Worm (Caenorhabditis elegans) whole organism, L4 larva: Measurements from ENCODE around the gene F09E10.6.

Experiments
- D1046.2 ChIP-seq: fragments of 200-800 bp; sonication (Bioruptor generic); IDR thresholded peaks from 2 replicates; pipeline ENCODE4 v1.3.6; 2022; ENCODE audit warnings: missing genetic modification characterization, missing compliant biosample characterization
- F10B5.3 ChIP-seq: sonication (generic microtip); optimal IDR thresholded peaks from 2 replicates; lab custom pipeline; 2016; ENCODE audit warnings: mild to moderate bottlenecking, missing genetic modification characterization, missing compliant biosample characterization
- F26F4.8 ChIP-seq: fragments of 200-800 bp; sonication (Bioruptor generic); conservative IDR thresholded peaks from 2 replicates; pipeline ENCODE4 v1.3.6; 2022; ENCODE audit warnings: missing genetic modification characterization, missing compliant biosample characterization
- F44E2.7 ChIP-seq: fragments of 200-800 bp; sonication (Bioruptor generic); IDR thresholded peaks from 2 replicates; pipeline ENCODE4 v2.1.2; 2022; ENCODE audit warnings: missing genetic modification characterization, missing compliant biosample characterization
- F49E8.2 ChIP-seq: sonication (generic microtip); optimal IDR thresholded peaks from 2 replicates; lab custom pipeline; 2016; ENCODE audit warnings: missing compliant biosample characterization, mild to moderate bottlenecking, missing genetic modification characterization, borderline replicate concordance
- Y75B8A.6 ChIP-seq: fragments of 200-800 bp; sonication (Bioruptor generic); IDR thresholded peaks from 2 replicates; pipeline ENCODE4 v1.3.6; 2022; ENCODE audit warnings: missing genetic modification reagents, missing genetic modification characterization, missing compliant biosample characterization
- ZK337.2 ChIP-seq: fragments of 200-800 bp; sonication (Bioruptor generic); IDR thresholded peaks from 2 replicates; pipeline ENCODE4 v1.3.6; 2022; ENCODE audit warnings: missing genetic modification reagents, missing genetic modification characterization, missing compliant biosample characterization
- arid-1 ChIP-seq: fragments of 200-800 bp; sonication (Bioruptor generic); conservative IDR thresholded peaks from 2 replicates; pipeline ENCODE4 v1.3.6; 2022; ENCODE audit warnings: missing genetic modification reagents, missing genetic modification characterization, missing compliant biosample characterization
- ceh-20 ChIP-seq: fragments of 200-800 bp; sonication (Bioruptor generic); IDR thresholded peaks from 2 replicates; pipeline ENCODE4 v1.3.6; 2022; ENCODE audit warnings: missing genetic modification reagents, missing genetic modification characterization, missing compliant biosample characterization
- ceh-28 ChIP-seq: fragments of 150-350 bp; optimal IDR thresholded peaks from 2 replicates; lab custom pipeline; 2014; ENCODE audit warnings: missing biosample characterization, missing genetic modification reagents, missing genetic modification characterization
- ceh-44 ChIP-seq: fragments of 200-800 bp; sonication (Bioruptor generic); IDR thresholded peaks from 2 replicates; pipeline ENCODE4 v1.3.6; 2022; ENCODE audit warnings: missing genetic modification reagents, missing genetic modification characterization, missing compliant biosample characterization
- ceh-62 ChIP-seq: sonication (generic microtip); optimal IDR thresholded peaks from 2 replicates; lab custom pipeline; 2017; ENCODE audit warnings: missing biosample characterization, missing genetic modification characterization
- ces-1 ChIP-seq: fragments of 150-350 bp; sonication (generic microtip); optimal IDR thresholded peaks from 4 replicates; lab custom pipeline; 2014; ENCODE audit warnings: missing biosample characterization, missing genetic modification reagents, missing genetic modification characterization
- cey-2 ChIP-seq: sonication (generic microtip); optimal IDR thresholded peaks from 3 replicates; lab custom pipeline; 2017; ENCODE audit warnings: missing genetic modification characterization, mild to moderate bottlenecking, missing compliant biosample characterization, antibody characterized with exemption, borderline replicate concordance; ENCODE audit not compliant: insufficient read depth
- ctbp-1 ChIP-seq: fragments of 200-800 bp; sonication (Bioruptor generic); IDR thresholded peaks from 2 replicates; pipeline ENCODE4 v1.3.6; 2022; ENCODE audit warnings: missing genetic modification reagents, missing genetic modification characterization, missing compliant biosample characterization
- daf-16 ChIP-seq, 3 experiments: sonication (generic microtip); optimal IDR thresholded peaks; 2 replicates each; lab custom pipeline; 2016 to 2017; ENCODE audit warnings: missing genetic modification characterization in 3 of 3, missing genetic modification reagents in 3 of 3, mild to moderate bottlenecking in 2 of 3, missing compliant biosample characterization in 2 of 3, missing biosample characterization in 1 of 3, moderate library complexity in 1 of 3
- daf-19 ChIP-seq: fragments of 200-800 bp; sonication (Bioruptor generic); conservative IDR thresholded peaks from 2 replicates; pipeline ENCODE4 v1.3.6; 2022; ENCODE audit warnings: missing genetic modification characterization, missing compliant biosample characterization
- duxl-1 ChIP-seq: sonication (generic microtip); optimal IDR thresholded peaks from 2 replicates; lab custom pipeline; 2016; ENCODE audit warnings: mild to moderate bottlenecking, missing genetic modification characterization, moderate library complexity, missing compliant biosample characterization; ENCODE audit not compliant: poor library complexity
- dve-1 ChIP-seq: sonication (generic microtip); optimal IDR thresholded peaks from 2 replicates; lab custom pipeline; 2017; ENCODE audit warnings: antibody characterized with exemption, mild to moderate bottlenecking, missing genetic modification characterization, missing compliant biosample characterization; ENCODE audit not compliant: insufficient read depth
- egl-43 ChIP-seq: fragments of 200-800 bp; sonication (Bioruptor generic); IDR thresholded peaks from 2 replicates; pipeline ENCODE4 v1.3.6; 2022; ENCODE audit warnings: missing genetic modification reagents, missing genetic modification characterization, missing compliant biosample characterization
- fos-1 ChIP-seq: fragments of 150-350 bp; optimal IDR thresholded peaks from 2 replicates; lab custom pipeline; 2014; ENCODE audit warnings: missing biosample characterization, missing genetic modification characterization
- hif-1 ChIP-seq, 2 experiments: sonication (generic microtip); optimal IDR thresholded peaks; 2 replicates each; lab custom pipeline; 2016 to 2017; ENCODE audit warnings: missing compliant biosample characterization in 2 of 2, missing genetic modification characterization in 2 of 2, missing genetic modification reagents in 2 of 2, missing genotype in 2 of 2, mild to moderate bottlenecking in 1 of 2
- hlh-11 ChIP-seq: fragments of 200-800 bp; sonication (Bioruptor generic); optimal IDR thresholded peaks from 2 replicates; lab custom pipeline; 2018; ENCODE audit warnings: mild to moderate bottlenecking, missing genetic modification characterization, missing compliant biosample characterization
- lin-1 ChIP-seq: fragments of 200-800 bp; sonication (Bioruptor generic); IDR thresholded peaks from 2 replicates; pipeline ENCODE4 v1.3.6; 2022; ENCODE audit warnings: missing genetic modification reagents, missing genetic modification characterization, missing compliant biosample characterization
- lin-15B ChIP-seq: fragments of 150-350 bp; sonication (generic microtip); optimal IDR thresholded peaks from 3 replicates; lab custom pipeline; 2014; ENCODE audit warnings: missing biosample characterization, missing genetic modification characterization
- lin-29 ChIP-seq: fragments of 200-800 bp; sonication (Bioruptor generic); IDR thresholded peaks from 2 replicates; pipeline ENCODE4 v1.3.6; 2022; ENCODE audit warnings: missing genetic modification reagents, missing genetic modification characterization, missing compliant biosample characterization
- madf-5 ChIP-seq, 2 experiments: fragments of 200-800 bp; sonication (Bioruptor generic); IDR thresholded peaks; 2 replicates each; pipeline ENCODE4 v1.3.6; 2022; ENCODE audit warnings: missing compliant biosample characterization in 2 of 2, missing genetic modification characterization in 2 of 2
- mdt-29 ChIP-seq: fragments of 200-800 bp; sonication (Bioruptor generic); IDR thresholded peaks from 2 replicates; pipeline ENCODE4 v1.3.6; 2022; ENCODE audit warnings: missing genetic modification reagents, missing genetic modification characterization, missing compliant biosample characterization
- mep-1 ChIP-seq: fragments of 150-350 bp; sonication (generic microtip); optimal IDR thresholded peaks from 3 replicates; lab custom pipeline; 2014; ENCODE audit warnings: missing biosample characterization, missing genetic modification characterization
- nhr-10 ChIP-seq: fragments of 150-350 bp; optimal IDR thresholded peaks from 2 replicates; lab custom pipeline; 2014; ENCODE audit warnings: missing biosample characterization, missing genetic modification characterization
- nhr-102 ChIP-seq: sonication (generic microtip); optimal IDR thresholded peaks from 2 replicates; lab custom pipeline; 2016; ENCODE audit warnings: mild to moderate bottlenecking, missing genetic modification characterization, moderate library complexity, missing compliant biosample characterization
- nhr-111 ChIP-seq: fragments of 200-800 bp; sonication (Bioruptor generic); optimal IDR thresholded peaks from 2 replicates; lab custom pipeline; 2018; ENCODE audit warnings: mild to moderate bottlenecking, missing genetic modification characterization, missing compliant biosample characterization
- nhr-48 ChIP-seq: sonication (generic microtip); optimal IDR thresholded peaks from 2 replicates; lab custom pipeline; 2016; ENCODE audit warnings: mild to moderate bottlenecking, missing genetic modification characterization, missing compliant biosample characterization
- nhr-6 ChIP-seq: fragments of 150-350 bp; optimal IDR thresholded peaks from 2 replicates; lab custom pipeline; 2014; ENCODE audit warnings: missing biosample characterization, missing genetic modification characterization
- nhr-76 ChIP-seq: fragments of 150-350 bp; optimal IDR thresholded peaks from 2 replicates; lab custom pipeline; 2014; ENCODE audit warnings: missing biosample characterization, missing genetic modification characterization
- nhr-77 ChIP-seq: fragments of 150-350 bp; optimal IDR thresholded peaks from 2 replicates; lab custom pipeline; 2014; ENCODE audit warnings: missing biosample characterization, missing genetic modification characterization
- php-3 ChIP-seq: fragments of 200-800 bp; sonication (Bioruptor generic); IDR thresholded peaks from 2 replicates; pipeline ENCODE4 v1.3.6; 2022; ENCODE audit warnings: missing genetic modification reagents, missing genetic modification characterization, missing compliant biosample characterization
- saeg-2 ChIP-seq: fragments of 200-800 bp; sonication (Bioruptor generic); IDR thresholded peaks from 2 replicates; pipeline ENCODE4 v1.3.6; 2022; ENCODE audit warnings: missing genetic modification reagents, missing genetic modification characterization, missing compliant biosample characterization
- set-16 ChIP-seq: fragments of 200-800 bp; sonication (Bioruptor generic); IDR thresholded peaks from 2 replicates; pipeline ENCODE4 v1.3.6; 2022; ENCODE audit warnings: missing genetic modification reagents, missing genetic modification characterization, missing compliant biosample characterization
- spr-1 ChIP-seq: sonication (generic microtip); optimal IDR thresholded peaks from 2 replicates; lab custom pipeline; 2016; ENCODE audit warnings: mild to moderate bottlenecking, missing genetic modification characterization, missing compliant biosample characterization
- spr-3 ChIP-seq: fragments of 200-800 bp; sonication (Bioruptor generic); optimal IDR thresholded peaks from 2 replicates; lab custom pipeline; 2018; ENCODE audit warnings: mild to moderate bottlenecking, missing genetic modification characterization, missing compliant biosample characterization
- tag-97 ChIP-seq: fragments of 200-800 bp; sonication (Bioruptor generic); IDR thresholded peaks from 2 replicates; pipeline ENCODE4 v1.3.6; 2022; ENCODE audit warnings: missing genetic modification characterization, missing compliant biosample characterization
- unc-39 ChIP-seq: sonication (generic microtip); optimal IDR thresholded peaks from 2 replicates; lab custom pipeline; 2017; ENCODE audit warnings: missing biosample characterization, missing genetic modification characterization
- zfp-2 ChIP-seq: sonication (generic microtip); optimal IDR thresholded peaks from 2 replicates; lab custom pipeline; 2016; ENCODE audit warnings: mild to moderate bottlenecking, missing genetic modification characterization, missing compliant biosample characterization
- ztf-11 ChIP-seq: fragments of 150-350 bp; optimal IDR thresholded peaks from 2 replicates; lab custom pipeline; 2014; ENCODE audit warnings: missing biosample characterization, missing genetic modification characterization

The F09E10.6 gene

DNA sequence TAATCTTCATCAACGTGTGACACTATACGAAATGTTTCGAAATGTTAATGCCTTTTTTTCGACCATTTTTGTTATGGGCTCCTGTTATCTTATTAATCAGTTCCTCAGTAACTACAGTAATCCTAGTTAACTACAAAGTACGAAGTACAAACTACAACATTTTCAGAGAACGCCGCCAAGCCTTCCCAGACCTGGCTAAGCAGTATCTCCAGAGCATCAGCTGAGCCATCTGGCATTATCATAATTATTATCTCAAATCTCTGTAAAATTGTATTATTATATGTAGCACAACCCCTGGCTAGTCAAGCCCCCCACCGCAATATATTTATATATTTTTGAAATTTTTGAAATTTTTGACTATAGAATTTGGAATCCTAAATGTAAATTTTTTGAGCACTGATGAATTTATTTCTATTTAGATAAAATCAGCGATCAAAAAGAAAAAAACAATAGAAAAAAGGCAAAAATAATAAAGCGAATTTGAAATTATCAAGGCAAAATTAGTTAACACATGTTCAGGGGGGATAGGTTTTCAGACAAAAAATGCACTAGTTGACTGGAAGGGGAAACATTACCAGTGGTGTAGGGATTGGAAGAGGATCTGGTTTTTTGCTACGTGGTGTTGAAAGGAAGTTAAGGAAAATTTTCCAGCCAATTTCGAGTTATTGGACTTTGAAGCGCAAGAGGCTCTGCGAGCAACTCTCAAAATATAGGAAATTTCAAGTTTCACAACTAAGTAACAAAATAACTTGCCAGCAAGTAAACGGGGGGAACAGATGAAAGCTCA is 45.5 kb downstream of the F09E10.6 start (continued):
- TF ChIP-seq saeg-2 (GFP tag; lab: Robert Waterston, UW) (no peak), arid-1 (GFP tag; lab: Robert Waterston, UW) (peak; percentile 51; the same call in 1 of the 2 replicates), spr-3 (peak; percentile 12), duxl-1 (tag; lab: Kevin White, UChicago) (peak; percentile 29), mdt-29 (GFP tag; lab: Robert Waterston, UW) (no peak), F44E2.7 (GFP tag; lab: Robert Waterston, UW) (0 out of 2 replicates have a peak, but pooled peaks have one; percentile 40), ctbp-1 (GFP tag; lab: Robert Waterston, UW) (no peak)

DNA sequence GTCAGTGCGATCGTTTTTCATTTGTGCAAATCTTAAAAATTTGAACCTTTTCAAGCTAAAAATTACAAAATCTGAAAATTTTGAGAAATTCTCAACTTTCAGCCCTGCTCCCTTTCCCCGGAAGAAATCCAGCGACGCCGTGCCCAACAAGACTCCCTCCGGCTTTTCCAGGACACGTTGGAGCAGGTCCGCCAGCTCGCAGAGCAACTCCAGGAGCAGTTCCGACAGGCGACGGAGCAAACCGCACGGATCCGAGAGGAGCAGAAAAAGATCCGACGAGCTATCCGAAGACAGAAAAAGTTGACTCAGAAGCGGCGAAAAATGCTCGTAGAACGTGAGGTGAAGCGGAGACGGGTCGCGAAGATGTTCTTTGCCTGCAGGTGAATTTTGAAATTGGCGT is 46.2 kb downstream of the F09E10.6 start:
- TF ChIP-seq ZK337.2 (no peak), set-16 (GFP tag; lab: Robert Waterston, UW) (peak; percentile 93)

DNA sequence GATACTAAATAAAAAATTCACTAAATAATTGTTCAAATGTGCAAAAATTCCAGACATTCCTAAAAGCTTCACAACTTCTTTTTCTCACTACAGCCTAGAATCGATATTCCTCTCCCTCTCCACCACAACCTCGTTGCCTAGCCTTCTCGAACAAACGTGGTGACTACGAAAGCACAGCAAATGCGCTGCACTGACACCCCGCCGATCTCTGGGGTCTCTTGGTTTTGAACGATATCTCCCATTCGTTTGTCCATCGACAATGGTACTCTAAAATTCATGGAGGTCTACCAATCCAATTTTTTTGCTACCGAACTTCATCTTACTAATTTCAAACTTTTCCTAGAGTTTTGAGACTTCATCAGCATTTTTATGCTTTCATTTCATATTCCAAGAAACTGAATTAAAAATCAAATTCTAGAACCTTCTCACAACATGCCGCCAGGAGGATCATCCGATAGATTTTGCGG is 47.1 kb downstream of the F09E10.6 start, which contains the start of gene W05H7.1:
W05H7.1 (plus strand) TSS at position 417 of the 467 bp plus-strand sequence.
- TF ChIP-seq mep-1 (tag; lab: Kevin White, UChicago) (peak; percentile 62), Y75B8A.6 (GFP tag; lab: Robert Waterston, UW) (no peak), egl-43 (GFP tag; lab: Robert Waterston, UW) (no peak), nhr-76 (tag; lab: Kevin White, UChicago) (no peak), cey-2 (tag; lab: Kevin White, UChicago) (no peak), mdt-29 (GFP tag; lab: Robert Waterston, UW) (no peak), spr-1 (tag; lab: Kevin White, UChicago) (no peak), F10B5.3 (tag; lab: Kevin White, UChicago) (no peak), nhr-6 (peak; percentile 54), daf-19 (GFP tag; lab: Robert Waterston, UW) (no peak), ceh-44 (GFP tag; lab: Robert Waterston, UW) (no peak), F49E8.2 (no peak), fos-1 (tag; lab: Kevin White, UChicago) (no peak), ceh-20 (GFP tag; lab: Robert Waterston, UW) (no peak), hif-1 (tag; optimal IDR thresholded peaks at IDR 0.05; lab: Kevin White, UChicago) (no peak), lin-1 (GFP tag; lab: Robert Waterston, UW) (no peak), D1046.2 (GFP tag; lab: Robert Waterston, UW) (no peak), tag-97 (no peak), ceh-28 (tag; lab: Kevin White, UChicago) (no peak), unc-39 (tag; lab: Kevin White, UChicago) (no peak), nhr-10 (no peak), ces-1 (GFP tag; lab: Kevin White, UChicago) (no peak), daf-16 (GFP tag; optimal IDR thresholded peaks at IDR 0.05; lab: Kevin White, UChicago) (no peak), daf-16 (tag; optimal IDR thresholded peaks at IDR 0.05; lab: Kevin White, UChicago) (peak; percentile 14), madf-5 (GFP tag; IDR thresholded peaks at IDR 0.05; lab: Robert Waterston, UW) (no peak), ztf-11 (tag; lab: Kevin White, UChicago) (no peak), nhr-102 (tag; lab: Kevin White, UChicago) (no peak), zfp-2 (tag; lab: Kevin White, UChicago) (no peak), F26F4.8 (no peak), dve-1 (peak; percentile 59), hlh-11 (peak; percentile 9), nhr-77 (tag; lab: Kevin White, UChicago) (no peak), ctbp-1 (GFP tag; lab: Robert Waterston, UW) (no peak), nhr-48 (no peak), ZK337.2 (no peak), lin-15B (tag; lab: Kevin White, UChicago) (no peak), nhr-111 (GFP tag; lab: Kevin White, UChicago) (no peak), lin-29 (GFP tag; lab: Robert Waterston, UW) (no peak), ceh-62 (tag; lab: Kevin White, UChicago) (no peak), php-3 (GFP tag; lab: Robert Waterston, UW) (no peak), set-16 (GFP tag; lab: Robert Waterston, UW) (no peak)
